Worm (Caenorhabditis elegans): Measurements from ENCODE around the gene idpp-14.

Gene idpp-14

DNA sequence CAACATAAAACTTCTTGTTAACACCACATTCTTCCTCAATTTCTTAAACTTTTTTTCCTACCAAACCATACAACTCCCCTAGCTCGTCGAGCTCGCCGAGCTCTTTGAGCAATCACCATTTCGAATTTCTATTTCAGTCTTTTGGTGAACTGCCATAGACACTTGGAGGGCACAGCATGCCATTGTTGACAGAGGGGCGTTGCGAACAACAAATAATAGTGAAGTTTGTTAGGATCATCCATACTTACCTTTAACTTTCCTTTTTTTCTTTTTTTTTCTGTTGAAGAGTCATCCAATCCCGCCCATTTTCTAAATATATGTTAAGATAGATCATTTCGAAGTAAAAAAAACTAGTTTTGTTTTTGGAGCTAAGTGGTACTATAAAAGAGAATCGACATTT is at the start of gene idpp-14:
TSS of gene idpp-14 (plus strand) at position 324 of the 400 bp plus-strand sequence.
- TF ChIP-seq ceh-32 (tag; optimal IDR thresholded peaks at IDR 0.05; ENCODE audit: poor library complexity) (no peak), F37D6.2 (tag; optimal IDR thresholded peaks at IDR 0.05) (no peak), nhr-76 (tag; optimal IDR thresholded peaks at IDR 0.05) (no peak), gei-8 (GFP tag; optimal IDR thresholded peaks at IDR 0.05) (no peak), hmg-1.1 (GFP tag; IDR thresholded peaks at IDR 0.05) (no peak), egl-27 (tag; optimal IDR thresholded peaks at IDR 0.05) (no peak), nhr-237 (tag; optimal IDR thresholded peaks at IDR 0.05) (no peak), zip-2 (tag; optimal IDR thresholded peaks at IDR 0.05) (no peak), cey-2 (tag; optimal IDR thresholded peaks at IDR 0.05; ENCODE audit: borderline replicate concordance, insufficient read depth) (no peak), hlh-30 (tag; optimal IDR thresholded peaks at IDR 0.05; ENCODE audit: insufficient read depth) (no peak), lin-38 (GFP tag; IDR thresholded peaks at IDR 0.05) (no peak), nhr-28 (tag; optimal IDR thresholded peaks at IDR 0.05) (no peak), pha-4 (GFP tag; IDR thresholded peaks at IDR 0.05) (no peak), pha-4 (tag; optimal IDR thresholded peaks at IDR 0.05) (no peak), Y75B8A.6 (GFP tag; IDR thresholded peaks at IDR 0.05) (no peak), jun-1 (tag; optimal IDR thresholded peaks at IDR 0.05) (no peak), attf-4 (tag; optimal IDR thresholded peaks at IDR 0.05) (no peak)

DNA sequence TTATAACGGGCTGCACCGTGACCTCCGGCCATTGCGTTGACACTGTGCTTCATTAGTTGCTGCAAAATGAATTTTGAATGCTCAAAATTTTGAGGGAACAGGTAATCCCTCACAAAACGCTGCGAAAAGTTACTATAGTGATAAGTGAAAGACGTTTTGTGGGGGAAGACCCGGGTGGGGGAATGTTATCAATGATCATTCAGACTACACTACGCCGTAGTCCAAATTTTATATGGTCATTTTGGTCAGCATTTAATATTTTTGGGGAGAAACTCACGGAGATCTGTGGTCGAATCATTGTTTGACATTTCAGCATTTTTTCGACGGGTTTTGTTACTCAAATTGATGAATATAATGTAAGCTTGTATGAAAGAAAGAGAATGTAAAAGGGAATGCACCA is 43.0 kb upstream of the idpp-14 start:
- TF ChIP-seq ctbp-1 (GFP tag; IDR thresholded peaks at IDR 0.05) (no peak), aha-1 (tag) (no peak), egl-27 (tag; optimal IDR thresholded peaks at IDR 0.05) (no peak), tag-97 (GFP tag; IDR thresholded peaks at IDR 0.05) (no peak), F26F4.8 (GFP tag; conservative IDR thresholded peaks at IDR 0.05) (no peak), Y75B8A.6 (GFP tag; IDR thresholded peaks at IDR 0.05) (no peak), ztf-7 (tag; optimal IDR thresholded peaks at IDR 0.05) (no peak), hlh-11 (tag; optimal IDR thresholded peaks at IDR 0.05) (peak; percentile 46), duxl-1 (tag; optimal IDR thresholded peaks at IDR 0.05; ENCODE audit: poor library complexity) (no peak), vab-7 (GFP tag; IDR thresholded peaks at IDR 0.05) (no peak), zfp-3 (GFP tag; conservative IDR thresholded peaks at IDR 0.05) (no peak), R02D3.7 (tag; optimal IDR thresholded peaks at IDR 0.05) (no peak), mdl-1 (tag; optimal IDR thresholded peaks at IDR 0.05) (peak in 1 of 2 experiments; percentile 3), nhr-48 (tag; optimal IDR thresholded peaks at IDR 0.05) (no peak), dmd-6 (GFP tag; IDR thresholded peaks at IDR 0.05) (peak; percentile 43), daf-16 (GFP tag; optimal IDR thresholded peaks at IDR 0.05) (no peak), daf-16 (tag; optimal IDR thresholded peaks at IDR 0.05) (peak; percentile 61), dve-1 (tag; optimal IDR thresholded peaks at IDR 0.05; ENCODE audit: insufficient read depth) (peak; percentile 46), ceh-32 (tag; optimal IDR thresholded peaks at IDR 0.05; ENCODE audit: poor library complexity) (no peak), D1046.2 (GFP tag; IDR thresholded peaks at IDR 0.05) (no peak), nhr-11 (tag; optimal IDR thresholded peaks at IDR 0.05) (no peak), zip-2 (tag; optimal IDR thresholded peaks at IDR 0.05) (no peak), saeg-2 (GFP tag; IDR thresholded peaks at IDR 0.05) (no peak), hlh-30 (tag; optimal IDR thresholded peaks at IDR 0.05; ENCODE audit: insufficient read depth) (no peak), nhr-102 (tag; optimal IDR thresholded peaks at IDR 0.05) (no peak), nhr-28 (tag; optimal IDR thresholded peaks at IDR 0.05) (peak; percentile 82), nhr-77 (tag; optimal IDR thresholded peaks at IDR 0.05) (peak; percentile 47), fkh-10 (GFP tag; optimal IDR thresholded peaks at IDR 0.05) (no peak), mxl-2 (GFP tag; conservative IDR thresholded peaks at IDR 0.05) (no peak), snpc-1.2 (GFP tag; IDR thresholded peaks at IDR 0.05) (no peak), ceh-28 (tag; optimal IDR thresholded peaks at IDR 0.05) (no peak), lsy-2 (tag; optimal IDR thresholded peaks at IDR 0.05) (no peak), fos-1 (tag; optimal IDR thresholded peaks at IDR 0.05) (no peak), egl-43 (GFP tag; IDR thresholded peaks at IDR 0.05) (no peak), ceh-44 (GFP tag; IDR thresholded peaks at IDR 0.05) (no peak), cey-2 (tag; optimal IDR thresholded peaks at IDR 0.05; ENCODE audit: borderline replicate concordance, insufficient read depth) (no peak), spr-1 (tag; optimal IDR thresholded peaks at IDR 0.05) (no peak), nhr-237 (tag; optimal IDR thresholded peaks at IDR 0.05) (no peak), nhr-111 (GFP tag; optimal IDR thresholded peaks at IDR 0.05) (no peak)
